Worm (Caenorhabditis elegans): ENCODE results near the gene thn-6.
"Not testable (repeated sequence)": the region's sequence is repeated elsewhere in the genome, so short reads cannot be mapped to it uniquely, and the experiment has no call there.

Gene thn-6

DNA sequence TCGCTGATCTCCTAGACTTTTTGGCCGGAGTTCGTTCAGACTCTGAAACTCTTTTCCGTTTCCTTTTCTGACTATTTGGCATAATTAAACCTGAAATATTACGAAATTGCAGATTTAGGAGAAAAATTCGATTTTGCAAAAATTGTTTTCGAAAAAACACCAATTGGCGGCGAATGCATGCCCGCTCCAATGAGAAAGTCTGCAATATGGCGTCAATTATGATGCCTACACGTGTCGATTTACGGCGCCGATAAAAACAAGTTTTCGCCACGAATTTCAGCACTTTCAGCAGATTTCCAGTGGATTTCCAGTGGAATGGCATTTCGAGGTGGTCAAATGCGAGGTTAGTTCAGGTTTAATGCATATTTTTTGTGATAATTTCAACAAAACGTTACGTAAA lies 19.3 kb upstream of the thn-6 start, which contains the start of the genes Y59E9AL.36 and nbet-1 (continued):
- TF ChIP-seq fax-1 (tag; optimal IDR thresholded peaks at IDR 0.05) (no peak), ceh-34 (tag; optimal IDR thresholded peaks at IDR 0.05) (peak; percentile 63), fkh-10 (GFP tag; optimal IDR thresholded peaks at IDR 0.05) (no peak), hlh-6 (tag; optimal IDR thresholded peaks at IDR 0.05) (no peak), pha-2 (tag; optimal IDR thresholded peaks at IDR 0.05) (no peak), C38D4.7 (GFP tag; optimal IDR thresholded peaks at IDR 0.05) (no peak), ceh-6 (GFP tag; optimal IDR thresholded peaks at IDR 0.05) (no peak), C08G9.2 (tag; optimal IDR thresholded peaks at IDR 0.05) (no peak), pha-4 (tag; optimal IDR thresholded peaks at IDR 0.05) (no peak), nfya-1 (tag; optimal IDR thresholded peaks at IDR 0.05) (peak; percentile 54), pax-1 (tag; optimal IDR thresholded peaks at IDR 0.05) (no peak), ceh-30 (tag; optimal IDR thresholded peaks at IDR 0.05) (no peak), odd-2 (tag; optimal IDR thresholded peaks at IDR 0.05) (no peak), che-1 (tag; optimal IDR thresholded peaks at IDR 0.05) (peak; percentile 30), madf-2 (tag; optimal IDR thresholded peaks at IDR 0.05) (peak; percentile 17)

DNA sequence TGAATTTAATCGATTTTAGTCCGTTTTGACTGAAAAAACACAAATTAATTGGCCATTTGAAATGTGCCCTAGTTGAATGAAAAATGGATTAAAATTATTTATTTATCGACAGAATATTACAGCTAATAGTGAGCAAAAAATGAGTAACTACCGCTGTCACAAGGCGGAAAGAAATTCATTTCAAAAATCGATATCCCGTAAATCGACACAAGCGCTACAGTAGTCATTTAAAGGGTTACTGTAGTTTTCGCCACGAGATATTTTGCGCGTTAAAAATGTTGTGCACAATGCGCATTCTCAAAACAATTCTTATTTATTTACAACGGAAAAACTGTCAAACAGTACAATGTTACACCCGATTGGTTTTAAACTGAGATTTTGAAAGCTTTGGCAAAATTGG lies 18.1 kb upstream of the thn-6 start:
- no peak for TF ChIP-seq hlh-6 (tag; optimal IDR thresholded peaks at IDR 0.05)
- TF ChIP-seq zip-5 (tag; optimal IDR thresholded peaks at IDR 0.05): no peak
- TF ChIP-seq madf-2 (tag; optimal IDR thresholded peaks at IDR 0.05): no peak
- TF ChIP-seq pros-1 (tag; optimal IDR thresholded peaks at IDR 0.05): no peak
- TF ChIP-seq unc-42 (tag; optimal IDR thresholded peaks at IDR 0.05): no peak
- TF ChIP-seq ceh-6 (GFP tag; optimal IDR thresholded peaks at IDR 0.05): no peak
- no peak for TF ChIP-seq K09A11.1 (tag; optimal IDR thresholded peaks at IDR 0.05; ENCODE audit: insufficient read depth)
- TF ChIP-seq K02D7.2 (tag; optimal IDR thresholded peaks at IDR 0.05): no peak

DNA sequence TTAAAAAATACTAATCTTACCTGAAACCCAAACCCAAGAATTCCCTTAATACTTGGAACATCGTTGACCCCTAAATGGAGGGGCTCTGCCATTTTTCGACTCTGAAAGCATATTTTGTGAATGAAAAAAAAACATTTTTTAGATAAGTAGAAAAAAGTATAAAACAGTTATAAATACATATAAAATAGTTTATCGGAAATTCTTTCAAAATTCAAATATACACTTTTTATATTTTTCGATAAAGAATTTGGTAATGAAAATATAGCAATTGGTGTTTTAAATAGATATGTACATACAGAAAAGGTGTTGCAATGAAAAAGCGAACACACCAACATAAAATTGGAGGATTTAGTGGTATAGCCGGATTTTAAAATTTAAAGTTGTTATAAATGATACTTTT lies 13.6 kb upstream of the thn-6 start, which contains the start of gene Y59E9AL.4:
Gene Y59E9AL.4, minus strand, starts transcription at position 101 of the 400 bp plus-strand sequence.
- TF ChIP-seq lim-6 (tag; optimal IDR thresholded peaks at IDR 0.05) (no peak), che-1 (tag; optimal IDR thresholded peaks at IDR 0.05) (no peak), tbx-2 (tag; optimal IDR thresholded peaks at IDR 0.05) (no peak), hlh-30 (tag; optimal IDR thresholded peaks at IDR 0.05; ENCODE audit: insufficient read depth) (no peak), unc-86 (tag; optimal IDR thresholded peaks at IDR 0.05) (no peak), T23F11.4 (GFP tag; optimal IDR thresholded peaks at IDR 0.05) (no peak), pax-1 (tag; optimal IDR thresholded peaks at IDR 0.05) (no peak), ceh-18 (tag; optimal IDR thresholded peaks at IDR 0.05) (no peak)

DNA sequence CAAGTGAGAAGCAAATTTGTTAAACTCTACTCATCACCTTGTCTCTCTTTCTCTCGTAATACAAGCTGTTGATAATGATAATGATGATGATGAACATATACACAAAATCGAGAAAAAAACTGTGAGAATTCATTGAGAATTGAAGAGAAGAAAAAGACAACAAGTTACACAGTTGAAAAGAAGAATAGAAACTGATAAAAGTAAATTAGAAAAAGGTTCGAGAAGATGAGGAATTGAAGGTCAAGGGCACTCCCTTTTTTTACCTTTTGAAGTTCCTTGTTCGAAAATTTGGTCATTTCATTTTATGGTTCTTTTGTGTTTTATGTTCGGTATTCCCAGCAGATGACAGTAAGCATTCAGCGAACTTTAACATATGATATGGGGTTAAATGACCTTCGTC lies 12.4 kb upstream of the thn-6 start:
- TF ChIP-seq pros-1 (tag; optimal IDR thresholded peaks at IDR 0.05) (no peak), unc-86 (tag; optimal IDR thresholded peaks at IDR 0.05) (no peak), hlh-13 (GFP tag; optimal IDR thresholded peaks at IDR 0.05) (no peak)

DNA sequence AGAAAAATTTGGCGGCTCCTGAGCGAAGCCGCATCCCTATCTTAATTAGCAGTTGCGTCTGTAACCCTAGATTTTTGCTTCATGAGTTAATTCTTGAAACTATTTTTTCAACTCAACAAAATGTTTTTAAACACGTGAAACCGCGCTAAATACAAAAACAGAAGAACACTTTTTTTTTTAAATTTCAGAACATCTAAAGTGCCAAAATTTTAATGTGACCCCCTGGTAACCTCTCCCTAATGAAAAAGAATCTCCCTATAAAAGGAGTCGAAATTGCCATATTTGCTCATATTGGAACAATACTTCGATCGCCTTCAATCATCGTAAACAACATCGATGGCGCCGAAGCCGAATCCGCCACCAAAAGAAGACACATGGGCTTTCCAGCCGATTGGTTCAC lies 10.2 kb upstream of the thn-6 start, which contains the start of gene nsph-4.2:
Gene nsph-4.2, plus strand, starts transcription at position 301 of the 400 bp plus-strand sequence.
- TF ChIP-seq lim-6 (tag; optimal IDR thresholded peaks at IDR 0.05); K09A11.1 (tag; optimal IDR thresholded peaks at IDR 0.05; ENCODE audit: insufficient read depth); pat-9 (tag; optimal IDR thresholded peaks at IDR 0.05): not testable (repeated sequence)

DNA sequence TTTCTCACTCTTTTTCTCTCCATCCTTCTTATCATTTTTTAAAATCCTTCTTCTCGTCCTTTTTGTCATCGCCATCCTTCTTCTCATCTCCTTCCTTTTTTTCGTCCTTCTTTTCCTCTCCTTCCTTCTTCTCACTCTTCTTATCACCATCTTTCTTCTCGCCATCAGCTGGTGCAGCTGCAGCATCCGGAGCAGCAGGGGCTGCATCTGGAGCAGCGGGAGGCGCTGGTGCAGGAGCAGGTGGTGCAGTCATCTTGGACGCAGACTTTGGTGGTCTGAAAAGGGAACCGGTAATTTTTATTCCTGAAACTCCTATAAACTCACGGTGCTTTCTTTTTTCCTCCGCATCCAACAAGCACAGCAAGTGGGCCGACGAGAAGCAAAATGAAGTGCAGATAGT lies 7.0 kb upstream of the thn-6 start:
- TF ChIP-seq hlh-8 (tag; optimal IDR thresholded peaks at IDR 0.05) (no peak), ceh-2 (tag; optimal IDR thresholded peaks at IDR 0.05) (no peak), elt-4 (tag; optimal IDR thresholded peaks at IDR 0.05) (peak; percentile 15)
